Worm (Caenorhabditis elegans) whole organism, young adult: Measurements from ENCODE around the gene hil-1.

Experiments
- B0019.2 ChIP-seq: fragments of 200-800 bp; sonication (Bioruptor generic); conservative IDR thresholded peaks from 2 replicates; pipeline ENCODE4 v1.3.6; 2022; ENCODE audit warnings: missing genetic modification reagents, missing genetic modification characterization, missing compliant biosample characterization
- F33H1.4 ChIP-seq: fragments of 200-800 bp; sonication (Bioruptor generic); IDR thresholded peaks from 2 replicates; pipeline ENCODE4 v1.3.6; 2022; ENCODE audit warnings: missing genetic modification reagents, missing genetic modification characterization, missing compliant biosample characterization
- F39B2.1 ChIP-seq: fragments of 200-800 bp; sonication (Bioruptor generic); IDR thresholded peaks from 2 replicates; pipeline ENCODE4 v1.3.6; 2022; ENCODE audit warnings: missing genetic modification reagents, missing genetic modification characterization, missing compliant biosample characterization
- F57A8.1 ChIP-seq: fragments of 200-800 bp; sonication (Bioruptor generic); optimal IDR thresholded peaks from 2 replicates; lab custom pipeline; 2018; ENCODE audit warnings: mild to moderate bottlenecking, missing genetic modification characterization, moderate library complexity, missing compliant biosample characterization
- Y53F4B.3 ChIP-seq: fragments of 200-800 bp; sonication (Bioruptor generic); IDR thresholded peaks from 2 replicates; pipeline ENCODE4 v1.3.6; 2022; ENCODE audit warnings: missing genetic modification reagents, missing genetic modification characterization, missing compliant biosample characterization
- Y95B8A.8 ChIP-seq: fragments of 200-800 bp; sonication (Bioruptor generic); IDR thresholded peaks from 2 replicates; pipeline ENCODE4 v1.3.6; 2022; ENCODE audit warnings: missing genetic modification reagents, missing genetic modification characterization, missing compliant biosample characterization
- aptf-3 ChIP-seq: fragments of 200-800 bp; sonication (Bioruptor generic); IDR thresholded peaks from 2 replicates; pipeline ENCODE4 v1.3.6; 2022; ENCODE audit warnings: missing genetic modification characterization, missing compliant biosample characterization
- atf-7 ChIP-seq: sonication (generic microtip); optimal IDR thresholded peaks from 2 replicates; lab custom pipeline; 2017; ENCODE audit warnings: mild to moderate bottlenecking, missing genetic modification characterization, missing compliant biosample characterization
- attf-6 ChIP-seq: fragments of 200-800 bp; sonication (Bioruptor generic); IDR thresholded peaks from 2 replicates; pipeline ENCODE4 v1.3.6; 2022; ENCODE audit warnings: missing genetic modification reagents, missing genetic modification characterization, missing compliant biosample characterization
- bed-1 ChIP-seq: fragments of 200-800 bp; sonication (Bioruptor generic); IDR thresholded peaks from 2 replicates; pipeline ENCODE4 v1.3.6; 2022; ENCODE audit warnings: missing genetic modification reagents, missing genetic modification characterization, missing compliant biosample characterization
- ceh-79 ChIP-seq: sonication (generic microtip); optimal IDR thresholded peaks from 2 replicates; lab custom pipeline; 2017; ENCODE audit warnings: mild to moderate bottlenecking, missing genetic modification characterization, missing compliant biosample characterization
- dox-1 ChIP-seq: fragments of 200-800 bp; sonication (Bioruptor generic); IDR thresholded peaks from 2 replicates; pipeline ENCODE4 v1.3.6; 2022; ENCODE audit warnings: missing genetic modification reagents, missing genetic modification characterization, missing compliant biosample characterization
- dpff-1 ChIP-seq: sonication (generic microtip); optimal IDR thresholded peaks from 2 replicates; lab custom pipeline; 2017; ENCODE audit warnings: mild to moderate bottlenecking, missing genetic modification characterization, missing compliant biosample characterization
- egrh-3 ChIP-seq: fragments of 200-800 bp; sonication (Bioruptor generic); IDR thresholded peaks from 2 replicates; pipeline ENCODE4 v1.3.6; 2022; ENCODE audit warnings: missing genetic modification reagents, missing genetic modification characterization, missing compliant biosample characterization
- ets-4 ChIP-seq: fragments of 200-800 bp; sonication (Bioruptor generic); optimal IDR thresholded peaks from 2 replicates; lab custom pipeline; 2018; ENCODE audit warnings: mild to moderate bottlenecking, missing genetic modification characterization, missing compliant biosample characterization
- fkh-3 ChIP-seq: sonication (generic microtip); optimal IDR thresholded peaks from 2 replicates; lab custom pipeline; 2016; ENCODE audit warnings: mild to moderate bottlenecking, missing genetic modification characterization, missing compliant biosample characterization
- gei-17 ChIP-seq: fragments of 200-800 bp; sonication (Bioruptor generic); optimal IDR thresholded peaks from 2 replicates; lab custom pipeline; 2018; ENCODE audit warnings: mild to moderate bottlenecking, missing genetic modification characterization, missing compliant biosample characterization
- him-1 ChIP-seq: sonication (generic microtip); optimal IDR thresholded peaks from 2 replicates; lab custom pipeline; 2016; ENCODE audit warnings: missing genotype, missing genetic modification reagents, missing genetic modification characterization, missing compliant biosample characterization
- hmg-1.2 ChIP-seq: fragments of 200-800 bp; sonication (Bioruptor generic); IDR thresholded peaks from 2 replicates; pipeline ENCODE4 v1.3.6; 2022; ENCODE audit warnings: missing genetic modification reagents, missing genetic modification characterization, missing compliant biosample characterization
- hsf-1 ChIP-seq: fragments of 200-800 bp; sonication (Bioruptor generic); IDR thresholded peaks from 2 replicates; pipeline ENCODE4 v1.3.6; 2022; ENCODE audit warnings: missing genetic modification reagents, missing genetic modification characterization, missing compliant biosample characterization
- lin-54 ChIP-seq: fragments of 200-800 bp; sonication (Bioruptor generic); optimal IDR thresholded peaks from 2 replicates; lab custom pipeline; 2018; ENCODE audit warnings: mild to moderate bottlenecking, missing genetic modification characterization, missing compliant biosample characterization
- lsl-1 ChIP-seq: fragments of 200-800 bp; sonication (Bioruptor generic); optimal IDR thresholded peaks from 2 replicates; lab custom pipeline; 2018; ENCODE audit warnings: mild to moderate bottlenecking, missing genetic modification characterization, moderate library complexity, missing compliant biosample characterization
- madf-3 ChIP-seq: fragments of 200-800 bp; sonication (Bioruptor generic); IDR thresholded peaks from 2 replicates; pipeline ENCODE4 v1.3.6; 2022; ENCODE audit warnings: missing genetic modification reagents, missing genetic modification characterization, missing compliant biosample characterization
- mcd-1 ChIP-seq: fragments of 200-800 bp; sonication (Bioruptor generic); IDR thresholded peaks from 2 replicates; pipeline ENCODE4 v1.3.6; 2022; ENCODE audit warnings: missing genetic modification reagents, missing genetic modification characterization, missing compliant biosample characterization
- mel-28 ChIP-seq: sonication (generic microtip); optimal IDR thresholded peaks from 2 replicates; lab custom pipeline; 2016; ENCODE audit warnings: borderline replicate concordance, mild to moderate bottlenecking, missing genetic modification characterization, missing compliant biosample characterization
- mxl-1 ChIP-seq: sonication (generic microtip); optimal IDR thresholded peaks from 2 replicates; lab custom pipeline; 2016; ENCODE audit warnings: missing genetic modification characterization, missing compliant biosample characterization
- nfyb-1 ChIP-seq: fragments of 200-800 bp; sonication (Bioruptor generic); IDR thresholded peaks from 2 replicates; pipeline ENCODE4 v1.3.6; 2022; ENCODE audit warnings: missing genetic modification reagents, missing genetic modification characterization, missing compliant biosample characterization
- nhr-120 ChIP-seq: fragments of 200-800 bp; sonication (Bioruptor generic); IDR thresholded peaks from 2 replicates; pipeline ENCODE4 v1.3.6; 2022; ENCODE audit warnings: missing genetic modification characterization, missing compliant biosample characterization
- nhr-27 ChIP-seq: fragments of 200-800 bp; sonication (Bioruptor generic); optimal IDR thresholded peaks from 2 replicates; lab custom pipeline; 2018; ENCODE audit warnings: mild to moderate bottlenecking, missing genetic modification characterization, moderate library complexity, missing compliant biosample characterization
- rcor-1 ChIP-seq: fragments of 200-800 bp; sonication (Bioruptor generic); IDR thresholded peaks from 2 replicates; pipeline ENCODE4 v1.3.6; 2022; ENCODE audit warnings: missing genetic modification reagents, missing genetic modification characterization, missing compliant biosample characterization
- rec-8 ChIP-seq, 2 experiments: sonication (generic microtip); optimal IDR thresholded peaks; 2 replicates each; lab custom pipeline; 2016; ENCODE audit warnings: mild to moderate bottlenecking in 2 of 2, missing genetic modification characterization in 2 of 2, missing genetic modification reagents in 2 of 2, missing genotype in 2 of 2, missing biosample characterization in 1 of 2, missing compliant biosample characterization in 1 of 2, moderate library complexity in 1 of 2
- sdz-38 ChIP-seq: sonication (generic microtip); optimal IDR thresholded peaks from 2 replicates; lab custom pipeline; 2016; ENCODE audit warnings: missing genotype, missing genetic modification characterization, missing compliant biosample characterization
- sea-2 ChIP-seq: fragments of 200-800 bp; sonication (Bioruptor generic); IDR thresholded peaks from 2 replicates; pipeline ENCODE4 v1.3.6; 2022; ENCODE audit warnings: missing genetic modification characterization, missing compliant biosample characterization
- snpc-1.1 ChIP-seq: sonication (generic microtip); optimal IDR thresholded peaks from 2 replicates; lab custom pipeline; 2017; ENCODE audit warnings: missing genetic modification characterization, mild to moderate bottlenecking, missing compliant biosample characterization, antibody characterized with exemption, moderate library complexity, missing genotype, missing genetic modification reagents; ENCODE audit not compliant: insufficient read depth
- snpc-3.4 ChIP-seq: sonication (generic microtip); optimal IDR thresholded peaks from 2 replicates; lab custom pipeline; 2017; ENCODE audit warnings: missing genetic modification characterization, mild to moderate bottlenecking, missing compliant biosample characterization, antibody characterized with exemption, moderate library complexity, missing genotype, missing genetic modification reagents
- snpc-4 ChIP-seq, 5 experiments: fragments of 150-350 bp in 1 of 5; sonication (generic microtip) in 4 of 5; optimal IDR thresholded peaks; 2 replicates each; lab custom pipeline; 2014 to 2018; ENCODE audit warnings: missing genetic modification characterization in 5 of 5, missing biosample characterization in 3 of 5, antibody characterized with exemption in 2 of 5, mild to moderate bottlenecking in 2 of 5, missing compliant biosample characterization in 2 of 5, missing genotype in 2 of 5, moderate library complexity in 2 of 5, missing genetic modification reagents in 1 of 5
- somi-1 ChIP-seq: fragments of 200-800 bp; sonication (Bioruptor generic); optimal IDR thresholded peaks from 2 replicates; lab custom pipeline; 2018; ENCODE audit warnings: mild to moderate bottlenecking, missing genetic modification characterization, missing compliant biosample characterization
- sptf-2 ChIP-seq: fragments of 200-800 bp; sonication (Bioruptor generic); optimal IDR thresholded peaks from 2 replicates; lab custom pipeline; 2018; ENCODE audit warnings: mild to moderate bottlenecking, missing genetic modification characterization, missing compliant biosample characterization
- tbp1 ChIP-seq: fragments of 200-800 bp; sonication (Bioruptor generic); optimal IDR thresholded peaks from 2 replicates; lab custom pipeline; 2018; ENCODE audit warnings: mild to moderate bottlenecking, missing genetic modification characterization, missing compliant biosample characterization
- tbx-9 ChIP-seq: sonication (generic microtip); optimal IDR thresholded peaks from 2 replicates; lab custom pipeline; 2016; ENCODE audit warnings: borderline replicate concordance, missing genetic modification characterization, inconsistent platforms, missing compliant biosample characterization
- unc-130 ChIP-seq: sonication (generic microtip); optimal IDR thresholded peaks from 2 replicates; lab custom pipeline; 2016; ENCODE audit warnings: missing genetic modification reagents, missing genetic modification characterization, missing compliant biosample characterization
- unc-62 ChIP-seq: fragments of 150-350 bp; optimal IDR thresholded peaks from 2 replicates; lab custom pipeline; 2014; ENCODE audit warnings: missing biosample characterization, missing genetic modification reagents, missing genetic modification characterization
- xnd-1 ChIP-seq: sonication (generic microtip); optimal IDR thresholded peaks from 2 replicates; lab custom pipeline; 2016; ENCODE audit warnings: missing genotype, missing genetic modification reagents, missing genetic modification characterization, missing compliant biosample characterization
- zfh-2 ChIP-seq: fragments of 200-800 bp; sonication (Bioruptor generic); conservative IDR thresholded peaks from 2 replicates; pipeline ENCODE4 v1.3.6; 2022; ENCODE audit warnings: missing genetic modification reagents, missing genetic modification characterization, missing compliant biosample characterization

The hil-1 gene

ce11 chrV:15000055-15000704 is 50.6 kb downstream of the hil-1 start, which contains the start of gene rps-16 (continued):
- TF ChIP-seq tbx-9 (tag; lab: Kevin White, UChicago) = no peak
- no peak for TF ChIP-seq unc-130 (GFP tag; lab: Kevin White, UChicago)
- no peak for TF ChIP-seq aptf-3
- TF ChIP-seq madf-3 (GFP tag; lab: Robert Waterston, UW) = peak; percentile 81
- peak; percentile 63 for TF ChIP-seq dox-1 (GFP tag; lab: Robert Waterston, UW)
- TF ChIP-seq rec-8 (tag; optimal IDR thresholded peaks at IDR 0.05; lab: Kevin White, UChicago) = peak in 1 of 2 experiments; percentile 13
- TF ChIP-seq snpc-4 (GFP tag; optimal IDR thresholded peaks at IDR 0.05; lab: Kevin White, UChicago) = no peak
- TF ChIP-seq snpc-4 (tag; optimal IDR thresholded peaks at IDR 0.05; lab: Kevin White, UChicago) = peak in 2 of 4 experiments; percentile 27 to 29
- peak; percentile 27; the same call in 1 of the 2 replicates for TF ChIP-seq hmg-1.2
- TF ChIP-seq lsl-1 = no peak
- TF ChIP-seq F39B2.1 (GFP tag; lab: Robert Waterston, UW) = peak; percentile 75; the same call in 1 of the 2 replicates
- TF ChIP-seq xnd-1 (tag; lab: Kevin White, UChicago) = peak; percentile 9
- peak; percentile 79 for TF ChIP-seq nfyb-1 (GFP tag; lab: Robert Waterston, UW)

- TF ChIP-seq ets-4 (no peak), lin-54 (GFP tag; lab: Kevin White, UChicago) (no peak), atf-7 (tag; lab: Kevin White, UChicago) (no peak), nhr-120 (GFP tag; lab: Robert Waterston, UW) (no peak), F33H1.4 (GFP tag; lab: Robert Waterston, UW) (no peak), madf-3 (GFP tag; lab: Robert Waterston, UW) (no peak), hsf-1 (GFP tag; lab: Robert Waterston, UW) (peak; percentile 5; the same call in 1 of the 2 replicates), bed-1 (GFP tag; lab: Robert Waterston, UW) (no peak), nhr-27 (tag; lab: Kevin White, UChicago) (no peak), ceh-79 (no peak), Y95B8A.8 (GFP tag; lab: Robert Waterston, UW) (no peak), zfh-2 (GFP tag; lab: Robert Waterston, UW) (peak; percentile 87), snpc-1.1 (tag; lab: Kevin White, UChicago) (no peak), tbx-9 (tag; lab: Kevin White, UChicago) (no peak), dpff-1 (tag; lab: Kevin White, UChicago) (no peak), dox-1 (GFP tag; lab: Robert Waterston, UW) (peak; percentile 11; the same call in 1 of the 2 replicates), him-1 (no peak), mel-28 (no peak), B0019.2 (GFP tag; lab: Robert Waterston, UW) (no peak), gei-17 (GFP tag; lab: Kevin White, UChicago) (no peak), rcor-1 (no peak), attf-6 (GFP tag; lab: Robert Waterston, UW) (peak; percentile 35; the same call in 1 of the 2 replicates), mcd-1 (GFP tag; lab: Robert Waterston, UW) (no peak), snpc-3.4 (no peak), tbp1 (no peak), egrh-3 (GFP tag; lab: Robert Waterston, UW) (peak; percentile 78), unc-62 (GFP tag; lab: Kevin White, UChicago) (no peak), somi-1 (GFP tag; lab: Kevin White, UChicago) (no peak), fkh-3 (tag; lab: Kevin White, UChicago) (no peak), sptf-2 (peak; percentile 2), mxl-1 (tag; lab: Kevin White, UChicago) (no peak), sea-2 (GFP tag; lab: Robert Waterston, UW) (no peak), sdz-38 (tag; lab: Kevin White, UChicago) (no peak), F57A8.1 (GFP tag; lab: Kevin White, UChicago) (peak; percentile 20), Y53F4B.3 (GFP tag; lab: Robert Waterston, UW) (no peak)
Observed at ce11 chrV:15001536-15001935, 52.0 kb downstream of the hil-1 start.
